Worm (Caenorhabditis elegans) whole organism, young adult: Measurements from ENCODE around the gene tbx-35.

Experiments used
- B0019.2 ChIP-seq: fragments of 200-800 bp; sonication (Bioruptor generic); conservative IDR thresholded peaks from 2 replicates; pipeline ENCODE4 v1.3.6; 2022; ENCODE audit warnings: missing genetic modification reagents, missing genetic modification characterization, missing compliant biosample characterization
- B0261.1 ChIP-seq: sonication (generic microtip); optimal IDR thresholded peaks from 2 replicates; lab custom pipeline; 2016; ENCODE audit warnings: mild to moderate bottlenecking, missing genetic modification characterization, moderate library complexity, missing compliant biosample characterization
- D2030.7 ChIP-seq: fragments of 200-800 bp; sonication (Bioruptor generic); IDR thresholded peaks from 2 replicates; pipeline ENCODE4 v1.3.6; 2022; ENCODE audit warnings: missing genetic modification reagents, missing genetic modification characterization, missing compliant biosample characterization
- F33H1.4 ChIP-seq: fragments of 200-800 bp; sonication (Bioruptor generic); IDR thresholded peaks from 2 replicates; pipeline ENCODE4 v1.3.6; 2022; ENCODE audit warnings: missing genetic modification reagents, missing genetic modification characterization, missing compliant biosample characterization
- Y79H2A.3 ChIP-seq: fragments of 200-800 bp; sonication (Bioruptor generic); conservative IDR thresholded peaks from 2 replicates; pipeline ENCODE4 v1.3.6; 2022; ENCODE audit warnings: missing genetic modification reagents, missing genetic modification characterization, missing compliant biosample characterization
- aptf-2 ChIP-seq: fragments of 200-800 bp; sonication (Bioruptor generic); conservative IDR thresholded peaks from 2 replicates; pipeline ENCODE4 v1.3.6; 2022; ENCODE audit warnings: missing genetic modification reagents, missing genetic modification characterization, missing compliant biosample characterization
- atf-7 ChIP-seq: sonication (generic microtip); optimal IDR thresholded peaks from 2 replicates; lab custom pipeline; 2017; ENCODE audit warnings: mild to moderate bottlenecking, missing genetic modification characterization, missing compliant biosample characterization
- attf-6 ChIP-seq: fragments of 200-800 bp; sonication (Bioruptor generic); IDR thresholded peaks from 2 replicates; pipeline ENCODE4 v1.3.6; 2022; ENCODE audit warnings: missing genetic modification reagents, missing genetic modification characterization, missing compliant biosample characterization
- cebp-1 ChIP-seq, 2 experiments: fragments of 200-800 bp in 1 of 2; sonication (Bioruptor generic) in 1 of 2; sonication (generic microtip) in 1 of 2; IDR thresholded peaks in 1 of 2; optimal IDR thresholded peaks in 1 of 2; 2 replicates each; pipeline versions ENCODE4 v1.3.6 to Lab custom; 2017 to 2022; ENCODE audit warnings: missing compliant biosample characterization in 2 of 2, missing genetic modification characterization in 2 of 2, mild to moderate bottlenecking in 1 of 2, missing genetic modification reagents in 1 of 2, moderate library complexity in 1 of 2
- cebp-2 ChIP-seq: fragments of 200-800 bp; sonication (Bioruptor generic); IDR thresholded peaks from 2 replicates; pipeline ENCODE4 v1.3.6; 2022; ENCODE audit warnings: missing genetic modification characterization, missing compliant biosample characterization
- ceh-27 ChIP-seq: fragments of 200-800 bp; sonication (Bioruptor generic); optimal IDR thresholded peaks from 2 replicates; lab custom pipeline; 2018; ENCODE audit warnings: mild to moderate bottlenecking, missing genetic modification characterization, moderate library complexity, missing compliant biosample characterization
- ceh-40 ChIP-seq: fragments of 200-800 bp; sonication (Bioruptor generic); IDR thresholded peaks from 2 replicates; pipeline ENCODE4 v1.3.6; 2022; ENCODE audit warnings: missing genetic modification characterization, missing compliant biosample characterization
- dpl-1 ChIP-seq: fragments of 150-350 bp; optimal IDR thresholded peaks from 2 replicates; lab custom pipeline; 2014; ENCODE audit warnings: missing biosample characterization, missing genetic modification reagents, missing genetic modification characterization
- gei-17 ChIP-seq: fragments of 200-800 bp; sonication (Bioruptor generic); optimal IDR thresholded peaks from 2 replicates; lab custom pipeline; 2018; ENCODE audit warnings: mild to moderate bottlenecking, missing genetic modification characterization, missing compliant biosample characterization
- hmg-1.2 ChIP-seq: fragments of 200-800 bp; sonication (Bioruptor generic); IDR thresholded peaks from 2 replicates; pipeline ENCODE4 v1.3.6; 2022; ENCODE audit warnings: missing genetic modification reagents, missing genetic modification characterization, missing compliant biosample characterization
- hsf-1 ChIP-seq: fragments of 200-800 bp; sonication (Bioruptor generic); IDR thresholded peaks from 2 replicates; pipeline ENCODE4 v1.3.6; 2022; ENCODE audit warnings: missing genetic modification reagents, missing genetic modification characterization, missing compliant biosample characterization
- lin-26 ChIP-seq: fragments of 200-800 bp; sonication (Bioruptor generic); IDR thresholded peaks from 2 replicates; pipeline ENCODE4 v1.3.6; 2022; ENCODE audit warnings: missing genetic modification reagents, missing genetic modification characterization, missing compliant biosample characterization
- lir-1 ChIP-seq: fragments of 200-800 bp; sonication (Bioruptor generic); conservative IDR thresholded peaks from 2 replicates; pipeline ENCODE4 v1.3.6; 2022; ENCODE audit warnings: missing genetic modification reagents, missing genetic modification characterization, missing compliant biosample characterization
- madf-3 ChIP-seq: fragments of 200-800 bp; sonication (Bioruptor generic); IDR thresholded peaks from 2 replicates; pipeline ENCODE4 v1.3.6; 2022; ENCODE audit warnings: missing genetic modification reagents, missing genetic modification characterization, missing compliant biosample characterization
- nfyb-1 ChIP-seq: fragments of 200-800 bp; sonication (Bioruptor generic); IDR thresholded peaks from 2 replicates; pipeline ENCODE4 v1.3.6; 2022; ENCODE audit warnings: missing genetic modification reagents, missing genetic modification characterization, missing compliant biosample characterization
- nhr-80 ChIP-seq: sonication (generic microtip); optimal IDR thresholded peaks from 2 replicates; lab custom pipeline; 2016; ENCODE audit warnings: missing genetic modification characterization, missing compliant biosample characterization
- nhr-90 ChIP-seq: sonication (generic microtip); optimal IDR thresholded peaks from 2 replicates; lab custom pipeline; 2016; ENCODE audit warnings: missing genotype, mild to moderate bottlenecking, missing genetic modification characterization, missing compliant biosample characterization
- pbrm-1 ChIP-seq: fragments of 200-800 bp; sonication (Bioruptor generic); IDR thresholded peaks from 2 replicates; pipeline ENCODE4 v1.3.6; 2022; ENCODE audit warnings: missing genetic modification reagents, missing genetic modification characterization, missing compliant biosample characterization
- repo-1 ChIP-seq: sonication (generic microtip); optimal IDR thresholded peaks from 2 replicates; lab custom pipeline; 2017; ENCODE audit warnings: mild to moderate bottlenecking, missing genetic modification characterization, missing compliant biosample characterization
- snpc-1.1 ChIP-seq: sonication (generic microtip); optimal IDR thresholded peaks from 2 replicates; lab custom pipeline; 2017; ENCODE audit warnings: missing genetic modification characterization, mild to moderate bottlenecking, missing compliant biosample characterization, antibody characterized with exemption, moderate library complexity, missing genotype, missing genetic modification reagents; ENCODE audit not compliant: insufficient read depth
- snpc-1.3 ChIP-seq: sonication (generic microtip); optimal IDR thresholded peaks from 2 replicates; lab custom pipeline; 2017; ENCODE audit warnings: missing genetic modification characterization, mild to moderate bottlenecking, missing compliant biosample characterization, antibody characterized with exemption, moderate library complexity, missing genotype, missing genetic modification reagents; ENCODE audit not compliant: insufficient read depth
- snpc-4 ChIP-seq, 5 experiments: fragments of 150-350 bp in 1 of 5; sonication (generic microtip) in 4 of 5; optimal IDR thresholded peaks; 2 replicates each; lab custom pipeline; 2014 to 2018; ENCODE audit warnings: missing genetic modification characterization in 5 of 5, missing biosample characterization in 3 of 5, antibody characterized with exemption in 2 of 5, mild to moderate bottlenecking in 2 of 5, missing compliant biosample characterization in 2 of 5, missing genotype in 2 of 5, moderate library complexity in 2 of 5, missing genetic modification reagents in 1 of 5
- xnd-1 ChIP-seq: sonication (generic microtip); optimal IDR thresholded peaks from 2 replicates; lab custom pipeline; 2016; ENCODE audit warnings: missing genotype, missing genetic modification reagents, missing genetic modification characterization, missing compliant biosample characterization

Gene tbx-35

ce11 chrII:5572082-5572746 is 47.0 kb upstream of the tbx-35 start (continued):
- no peak for TF ChIP-seq lir-1 (GFP tag; lab: Robert Waterston, UW)
- TF ChIP-seq nhr-80, result peak; percentile 38
- no peak for TF ChIP-seq cebp-1 (GFP tag; IDR thresholded peaks at IDR 0.05; lab: Robert Waterston, UW)
- peak; percentile 28 for TF ChIP-seq cebp-1 (tag; optimal IDR thresholded peaks at IDR 0.05; lab: Kevin White, UChicago)

ce11 chrII:5570272-5570671 is 45.1 kb upstream of the tbx-35 start, which contains the start of the genes C17C3.1 and C17C3.15:
C17C3.1 (plus strand) TSS chrII:5570572.
C17C3.15 (plus strand) TSS chrII:5570654.
- no peak for TF ChIP-seq ceh-40 (GFP tag; lab: Robert Waterston, UW)
- no peak for TF ChIP-seq atf-7 (tag; lab: Kevin White, UChicago)
- no peak for TF ChIP-seq aptf-2 (GFP tag; lab: Robert Waterston, UW)
- no peak for TF ChIP-seq madf-3 (GFP tag; lab: Robert Waterston, UW)
- TF ChIP-seq gei-17 (GFP tag; lab: Kevin White, UChicago), result no peak

- TF ChIP-seq snpc-1.1 (tag; lab: Kevin White, UChicago), result peak; percentile 80
- no peak for TF ChIP-seq snpc-1.3 (tag; lab: Kevin White, UChicago)
- no peak; the same call in 1 of the 2 replicates for TF ChIP-seq F33H1.4 (GFP tag; lab: Robert Waterston, UW)
- 0 out of 2 replicates have a peak, but pooled peaks have one; percentile 56 for TF ChIP-seq lin-26 (GFP tag; lab: Robert Waterston, UW)
- TF ChIP-seq Y79H2A.3 (GFP tag; lab: Robert Waterston, UW), result no peak
- TF ChIP-seq nfyb-1 (GFP tag; lab: Robert Waterston, UW), result 0 out of 2 replicates have a peak, but pooled peaks have one; percentile 41
- peak; percentile 72; the same call in 1 of the 2 replicates for TF ChIP-seq pbrm-1 (GFP tag; lab: Robert Waterston, UW)
- peak; percentile 82; the same call in 1 of the 2 replicates for TF ChIP-seq attf-6 (GFP tag; lab: Robert Waterston, UW)
- peak; percentile 74 for TF ChIP-seq hmg-1.2 (GFP tag; lab: Robert Waterston, UW)
- TF ChIP-seq dpl-1 (GFP tag; lab: Kevin White, UChicago), result no peak
- no peak for TF ChIP-seq B0261.1 (tag; lab: Kevin White, UChicago)
- TF ChIP-seq cebp-2 (GFP tag; lab: Robert Waterston, UW), result 0 out of 2 replicates have a peak, but pooled peaks have one; percentile 50
- no peak for TF ChIP-seq snpc-4 (GFP tag; optimal IDR thresholded peaks at IDR 0.05; lab: Kevin White, UChicago)
- TF ChIP-seq snpc-4 (tag; optimal IDR thresholded peaks at IDR 0.05; lab: Kevin White, UChicago), result peak in 2 of 4 experiments; percentile 75 to 91
- no peak for TF ChIP-seq xnd-1
These were observed 40.0 kb upstream of the tbx-35 start for ce11 chrII:5565082-5565623.

ce11 chrII:5561392-5561791 is 36.2 kb upstream of the tbx-35 start, which contains the start of gene C17C3.3:
C17C3.3 (plus strand) TSS chrII:5561737.
- TF ChIP-seq B0019.2 (GFP tag; lab: Robert Waterston, UW) (no peak), nhr-90 (tag; lab: Kevin White, UChicago) (no peak), D2030.7 (GFP tag; lab: Robert Waterston, UW) (no peak), hsf-1 (GFP tag; lab: Robert Waterston, UW) (no peak), repo-1 (tag; lab: Kevin White, UChicago) (no peak)

ce11 chrII:5557134-5557533 is 31.9 kb upstream of the tbx-35 start:
- no peak for TF ChIP-seq ceh-27 (GFP tag; lab: Kevin White, UChicago)
- TF ChIP-seq nhr-80, result peak; percentile 55
- no peak for TF ChIP-seq snpc-4 (GFP tag; optimal IDR thresholded peaks at IDR 0.05; lab: Kevin White, UChicago)
- TF ChIP-seq snpc-4 (tag; optimal IDR thresholded peaks at IDR 0.05; lab: Kevin White, UChicago), result peak in 1 of 4 experiments; percentile 7
